Worm (Caenorhabditis elegans) whole organism, young adult: ENCODE data around the gene sfxn-1.5.

Experiments
- C06A6.2 ChIP-seq: fragments of 200-800 bp; sonication (Bioruptor generic); conservative IDR thresholded peaks from 2 replicates; pipeline ENCODE4 v1.3.6; 2022; ENCODE audit warnings: missing genetic modification characterization, missing compliant biosample characterization
- C17E4.6 ChIP-seq: fragments of 200-800 bp; sonication (Bioruptor generic); IDR thresholded peaks from 2 replicates; pipeline ENCODE4 v1.3.6; 2022; ENCODE audit warnings: missing genetic modification reagents, missing genetic modification characterization, missing compliant biosample characterization
- D2030.7 ChIP-seq: fragments of 200-800 bp; sonication (Bioruptor generic); IDR thresholded peaks from 2 replicates; pipeline ENCODE4 v1.3.6; 2022; ENCODE audit warnings: missing genetic modification reagents, missing genetic modification characterization, missing compliant biosample characterization
- F57A8.1 ChIP-seq: fragments of 200-800 bp; sonication (Bioruptor generic); optimal IDR thresholded peaks from 2 replicates; lab custom pipeline; 2018; ENCODE audit warnings: mild to moderate bottlenecking, missing genetic modification characterization, moderate library complexity, missing compliant biosample characterization
- F57C9.4 ChIP-seq: sonication (generic microtip); optimal IDR thresholded peaks from 2 replicates; lab custom pipeline; 2017; ENCODE audit warnings: mild to moderate bottlenecking, missing genetic modification characterization, missing compliant biosample characterization
- T07F8.4 ChIP-seq: sonication (generic microtip); optimal IDR thresholded peaks from 2 replicates; lab custom pipeline; 2016; ENCODE audit warnings: mild to moderate bottlenecking, missing genetic modification characterization, moderate library complexity, missing compliant biosample characterization
- ama-1 ChIP-seq, 3 experiments: fragments of 150-350 bp in 1 of 3; sonication (generic microtip) in 2 of 3; optimal IDR thresholded peaks; 2 replicates each; lab custom pipeline; 2014 to 2018; ENCODE audit warnings: missing biosample characterization in 2 of 3, missing genetic modification characterization in 2 of 3, missing genetic modification reagents in 2 of 3
- atf-7 ChIP-seq: sonication (generic microtip); optimal IDR thresholded peaks from 2 replicates; lab custom pipeline; 2017; ENCODE audit warnings: mild to moderate bottlenecking, missing genetic modification characterization, missing compliant biosample characterization
- attf-3 ChIP-seq: fragments of 200-800 bp; sonication (Bioruptor generic); conservative IDR thresholded peaks from 2 replicates; pipeline ENCODE4 v1.3.6; 2022; ENCODE audit warnings: missing genetic modification reagents, missing genetic modification characterization, missing compliant biosample characterization
- attf-6 ChIP-seq: fragments of 200-800 bp; sonication (Bioruptor generic); IDR thresholded peaks from 2 replicates; pipeline ENCODE4 v1.3.6; 2022; ENCODE audit warnings: missing genetic modification reagents, missing genetic modification characterization, missing compliant biosample characterization
- ccch-3 ChIP-seq: fragments of 200-800 bp; sonication (Bioruptor generic); optimal IDR thresholded peaks from 2 replicates; lab custom pipeline; 2018; ENCODE audit warnings: mild to moderate bottlenecking, missing genetic modification characterization, missing compliant biosample characterization
- cebp-2 ChIP-seq: fragments of 200-800 bp; sonication (Bioruptor generic); IDR thresholded peaks from 2 replicates; pipeline ENCODE4 v1.3.6; 2022; ENCODE audit warnings: missing genetic modification characterization, missing compliant biosample characterization
- ceh-27 ChIP-seq: fragments of 200-800 bp; sonication (Bioruptor generic); optimal IDR thresholded peaks from 2 replicates; lab custom pipeline; 2018; ENCODE audit warnings: mild to moderate bottlenecking, missing genetic modification characterization, moderate library complexity, missing compliant biosample characterization
- ceh-91 ChIP-seq: fragments of 200-800 bp; sonication (Bioruptor generic); IDR thresholded peaks from 2 replicates; pipeline ENCODE4 v1.3.6; 2022; ENCODE audit warnings: missing genetic modification reagents, missing genetic modification characterization, missing compliant biosample characterization
- chd-7 ChIP-seq: sonication (generic microtip); optimal IDR thresholded peaks from 2 replicates; lab custom pipeline; 2016; ENCODE audit warnings: mild to moderate bottlenecking, missing genetic modification characterization, moderate library complexity, missing compliant biosample characterization
- die-1 ChIP-seq: sonication (generic microtip); optimal IDR thresholded peaks from 2 replicates; lab custom pipeline; 2016; ENCODE audit warnings: missing genotype, mild to moderate bottlenecking, missing genetic modification characterization, missing compliant biosample characterization
- dox-1 ChIP-seq: fragments of 200-800 bp; sonication (Bioruptor generic); IDR thresholded peaks from 2 replicates; pipeline ENCODE4 v1.3.6; 2022; ENCODE audit warnings: missing genetic modification reagents, missing genetic modification characterization, missing compliant biosample characterization
- egl-44 ChIP-seq: fragments of 200-800 bp; sonication (Bioruptor generic); IDR thresholded peaks from 2 replicates; pipeline ENCODE4 v1.3.6; 2022; ENCODE audit warnings: missing genetic modification reagents, missing genetic modification characterization, missing compliant biosample characterization
- gei-17 ChIP-seq: fragments of 200-800 bp; sonication (Bioruptor generic); optimal IDR thresholded peaks from 2 replicates; lab custom pipeline; 2018; ENCODE audit warnings: mild to moderate bottlenecking, missing genetic modification characterization, missing compliant biosample characterization
- lin-35 ChIP-seq, 3 experiments: fragments of 150-350 bp in 2 of 3; sonication (generic microtip) in 1 of 3; optimal IDR thresholded peaks; 2 replicates each; lab custom pipeline; 2014 to 2018; ENCODE audit warnings: missing biosample characterization in 3 of 3, missing genetic modification characterization in 3 of 3, missing genetic modification reagents in 3 of 3
- lin-40 ChIP-seq: sonication (generic microtip); optimal IDR thresholded peaks from 2 replicates; lab custom pipeline; 2016; ENCODE audit warnings: missing genetic modification characterization, mild to moderate bottlenecking, missing compliant biosample characterization, missing genotype, missing genetic modification reagents
- mel-28 ChIP-seq: sonication (generic microtip); optimal IDR thresholded peaks from 2 replicates; lab custom pipeline; 2016; ENCODE audit warnings: borderline replicate concordance, mild to moderate bottlenecking, missing genetic modification characterization, missing compliant biosample characterization
- mes-4 ChIP-seq: sonication (generic microtip); optimal IDR thresholded peaks from 2 replicates; lab custom pipeline; 2016; ENCODE audit warnings: missing genotype, missing genetic modification characterization, missing compliant biosample characterization
- nfya-1 ChIP-seq: sonication (generic microtip); optimal IDR thresholded peaks from 2 replicates; lab custom pipeline; 2017; ENCODE audit warnings: antibody characterized with exemption, missing compliant biosample characterization, missing genetic modification characterization, borderline replicate concordance; ENCODE audit not compliant: insufficient read depth
- nhr-120 ChIP-seq: fragments of 200-800 bp; sonication (Bioruptor generic); IDR thresholded peaks from 2 replicates; pipeline ENCODE4 v1.3.6; 2022; ENCODE audit warnings: missing genetic modification characterization, missing compliant biosample characterization
- nhr-179 ChIP-seq: sonication (generic microtip); optimal IDR thresholded peaks from 2 replicates; lab custom pipeline; 2016; ENCODE audit warnings: mild to moderate bottlenecking, missing genetic modification characterization, missing compliant biosample characterization
- rec-8 ChIP-seq, 2 experiments: sonication (generic microtip); optimal IDR thresholded peaks; 2 replicates each; lab custom pipeline; 2016; ENCODE audit warnings: mild to moderate bottlenecking in 2 of 2, missing genetic modification characterization in 2 of 2, missing genetic modification reagents in 2 of 2, missing genotype in 2 of 2, missing biosample characterization in 1 of 2, missing compliant biosample characterization in 1 of 2, moderate library complexity in 1 of 2
- snpc-1.1 ChIP-seq: sonication (generic microtip); optimal IDR thresholded peaks from 2 replicates; lab custom pipeline; 2017; ENCODE audit warnings: missing genetic modification characterization, mild to moderate bottlenecking, missing compliant biosample characterization, antibody characterized with exemption, moderate library complexity, missing genotype, missing genetic modification reagents; ENCODE audit not compliant: insufficient read depth
- sptf-2 ChIP-seq: fragments of 200-800 bp; sonication (Bioruptor generic); optimal IDR thresholded peaks from 2 replicates; lab custom pipeline; 2018; ENCODE audit warnings: mild to moderate bottlenecking, missing genetic modification characterization, missing compliant biosample characterization
- tbx-9 ChIP-seq: sonication (generic microtip); optimal IDR thresholded peaks from 2 replicates; lab custom pipeline; 2016; ENCODE audit warnings: borderline replicate concordance, missing genetic modification characterization, inconsistent platforms, missing compliant biosample characterization
- unc-130 ChIP-seq: sonication (generic microtip); optimal IDR thresholded peaks from 2 replicates; lab custom pipeline; 2016; ENCODE audit warnings: missing genetic modification reagents, missing genetic modification characterization, missing compliant biosample characterization
- zfh-2 ChIP-seq: fragments of 200-800 bp; sonication (Bioruptor generic); conservative IDR thresholded peaks from 2 replicates; pipeline ENCODE4 v1.3.6; 2022; ENCODE audit warnings: missing genetic modification reagents, missing genetic modification characterization, missing compliant biosample characterization
- ztf-18 ChIP-seq: sonication (generic microtip); optimal IDR thresholded peaks from 2 replicates; lab custom pipeline; 2016; ENCODE audit warnings: missing genotype, mild to moderate bottlenecking, missing genetic modification characterization, missing compliant biosample characterization
- ztf-25 ChIP-seq: fragments of 200-800 bp; sonication (Bioruptor generic); IDR thresholded peaks from 2 replicates; pipeline ENCODE4 v1.3.6; 2022; ENCODE audit warnings: missing genetic modification reagents, missing genetic modification characterization, missing compliant biosample characterization
- ztf-6 ChIP-seq: fragments of 200-800 bp; sonication (Bioruptor generic); IDR thresholded peaks from 2 replicates; pipeline ENCODE4 v1.3.6; 2022; ENCODE audit warnings: missing genetic modification reagents, missing genetic modification characterization, missing compliant biosample characterization

sfxn-1.5 gene

ce11 chrX:11640463-11640995 lies 20.9 kb downstream of the sfxn-1.5 start:
- TF ChIP-seq unc-130 (GFP tag; lab: Kevin White, UChicago) (no peak), sptf-2 (GFP tag; lab: Kevin White, UChicago) (no peak), F57C9.4 (tag; lab: Kevin White, UChicago) (no peak), F57A8.1 (GFP tag; lab: Kevin White, UChicago) (no peak), gei-17 (GFP tag; lab: Kevin White, UChicago) (no peak), C17E4.6 (no peak), ztf-6 (GFP tag; lab: Robert Waterston, UW) (no peak), tbx-9 (tag; lab: Kevin White, UChicago) (no peak), egl-44 (no peak), cebp-2 (GFP tag; lab: Robert Waterston, UW) (no peak)

DNA sequence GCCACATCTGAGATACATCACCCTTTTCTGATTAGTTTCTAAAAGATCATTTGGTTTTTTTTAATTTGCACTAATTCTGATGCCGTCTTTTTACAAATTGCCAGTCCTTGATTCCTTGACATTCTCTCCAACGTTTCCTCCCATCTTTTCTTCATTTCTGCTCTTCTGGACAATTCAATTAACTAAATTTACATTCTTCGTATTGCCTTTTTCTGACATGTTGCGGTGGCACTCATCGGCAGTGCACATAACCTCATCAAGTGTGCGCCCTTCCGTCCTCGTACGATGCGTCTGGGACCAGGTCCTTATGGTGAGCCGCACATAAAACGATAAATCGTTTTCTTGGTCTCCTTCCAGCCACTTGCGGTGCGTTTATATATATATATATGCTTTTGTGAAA lies 22.5 kb downstream of the sfxn-1.5 start:
- no peak for TF ChIP-seq lin-35 (GFP tag; optimal IDR thresholded peaks at IDR 0.05; lab: Kevin White, UChicago)
- no peak for TF ChIP-seq mel-28 (tag; lab: Kevin White, UChicago)
- TF ChIP-seq D2030.7 (GFP tag; lab: Robert Waterston, UW): no peak
- TF ChIP-seq ccch-3: no peak

ce11 chrX:11637721-11638120 lies 23.7 kb downstream of the sfxn-1.5 start:
- TF ChIP-seq nhr-120 (GFP tag; lab: Robert Waterston, UW) (no peak), atf-7 (tag; lab: Kevin White, UChicago) (no peak), rec-8 (tag; optimal IDR thresholded peaks at IDR 0.05; lab: Kevin White, UChicago) (no peak), sptf-2 (GFP tag; lab: Kevin White, UChicago) (no peak), mes-4 (tag; lab: Kevin White, UChicago) (no peak), die-1 (tag; lab: Kevin White, UChicago) (no peak), zfh-2 (GFP tag; lab: Robert Waterston, UW) (no peak), T07F8.4 (tag; lab: Kevin White, UChicago) (no peak), tbx-9 (tag; lab: Kevin White, UChicago) (no peak), chd-7 (no peak), ztf-18 (no peak), ztf-25 (GFP tag; lab: Robert Waterston, UW) (no peak)
- TF ChIP-seq, all 124 proteins: peak for 0

- no peak for TF ChIP-seq gei-17 (GFP tag; lab: Kevin White, UChicago)
- TF ChIP-seq egl-44: no peak
Observed at ce11 chrX:11633278-11633677, 28.2 kb downstream of the sfxn-1.5 start.

DNA sequence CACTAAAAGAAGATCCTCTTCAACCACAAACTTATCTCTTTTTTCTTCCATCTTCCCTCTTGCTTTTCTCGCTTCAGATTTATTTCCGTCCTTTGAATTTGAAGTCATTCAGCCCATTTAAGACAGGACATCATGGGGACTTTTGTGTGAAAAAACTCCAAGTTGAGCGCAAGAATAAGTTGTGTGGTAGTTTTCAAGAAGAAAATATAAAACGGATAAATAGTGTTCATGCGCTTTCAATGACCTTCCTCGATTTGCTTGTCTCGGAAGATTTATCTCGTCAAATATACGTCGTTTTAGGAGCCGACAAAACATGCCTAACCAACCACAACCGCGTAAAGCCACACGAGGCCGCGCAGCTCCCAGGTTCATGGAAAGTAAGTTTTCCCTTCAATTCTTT lies 29.4 kb downstream of the sfxn-1.5 start, which contains the start of gene sto-6:
TSS of gene sto-6 (plus strand) at position 301 of the 400 bp plus-strand sequence.
- no peak for TF ChIP-seq lin-40
- TF ChIP-seq ceh-27 (GFP tag; lab: Kevin White, UChicago): no peak
- TF ChIP-seq nfya-1: no peak
- no peak for TF ChIP-seq nhr-179 (tag; lab: Kevin White, UChicago)
- TF ChIP-seq ama-1 (optimal IDR thresholded peaks at IDR 0.05; lab: Kevin White, UChicago): no peak
- TF ChIP-seq ama-1 (GFP tag; optimal IDR thresholded peaks at IDR 0.05; lab: Kevin White, UChicago): no peak
- no peak for TF ChIP-seq snpc-1.1 (tag; lab: Kevin White, UChicago)
- no peak for TF ChIP-seq ztf-25 (GFP tag; lab: Robert Waterston, UW)
- TF ChIP-seq ceh-91 (GFP tag; lab: Robert Waterston, UW): no peak
- TF ChIP-seq attf-3 (GFP tag; lab: Robert Waterston, UW): no peak
- TF ChIP-seq F57A8.1 (GFP tag; lab: Kevin White, UChicago): no peak
- TF ChIP-seq dox-1 (GFP tag; lab: Robert Waterston, UW): no peak
- no peak for TF ChIP-seq attf-6 (GFP tag; lab: Robert Waterston, UW)
- no peak for TF ChIP-seq C06A6.2 (GFP tag; lab: Robert Waterston, UW)
